Fruit fly (Drosophila melanogaster): ENCODE results near the gene CG11417.

Gene CG11417

dm6 chrX:1370104-1370802 lies 16.4 kb downstream of the CG11417 start, which contains the start of gene ssx (continued):
- peak; percentile 49 for TF ChIP-seq Dip3 (GFP tag; optimal IDR thresholded peaks at IDR 0.05)
- peak; percentile 36 for TF ChIP-seq CG8290 (GFP tag; optimal IDR thresholded peaks at IDR 0.05)
- peak in 1 of 2 experiments; percentile 62 for TF ChIP-seq CG8290 (tag; optimal IDR thresholded peaks at IDR 0.05)
- TF ChIP-seq lmd (GFP tag; IDR thresholded peaks at IDR 0.05): peak; percentile 43; the same call in 1 of the 2 replicates
- TF ChIP-seq Adf1 (GFP tag; IDR thresholded peaks at IDR 0.05): no peak
- TF ChIP-seq CG17359 (tag; optimal IDR thresholded peaks at IDR 0.05): peak; percentile 45
- TF ChIP-seq CG18262 (tag; optimal IDR thresholded peaks at IDR 0.05): peak; percentile 8
- TF ChIP-seq CG13775 (GFP tag; optimal IDR thresholded peaks at IDR 0.05): peak; percentile 25
- no peak for TF ChIP-seq gsb-n (tag; optimal IDR thresholded peaks at IDR 0.05)
- TF ChIP-seq CG12769 (tag; optimal IDR thresholded peaks at IDR 0.05): no peak
- TF ChIP-seq tna (GFP tag; IDR thresholded peaks at IDR 0.05; ENCODE audit: partially characterized antibody): peak; percentile 88; the same call in 1 of the 2 replicates
- peak; percentile 89 for TF ChIP-seq vnd (GFP tag; IDR thresholded peaks at IDR 0.05; ENCODE audit: partially characterized antibody)
- TF ChIP-seq CG11456 (GFP tag; IDR thresholded peaks at IDR 0.05): no peak; the same call in 2 of the 3 replicates
- TF ChIP-seq CG4282 (GFP tag; optimal IDR thresholded peaks at IDR 0.05): peak; percentile 2
- TF ChIP-seq inv (GFP tag; IDR thresholded peaks at IDR 0.05; ENCODE audit: partially characterized antibody): peak; percentile 71
- TF ChIP-seq HmgZ (tag; optimal IDR thresholded peaks at IDR 0.05): peak; percentile 23
- peak; percentile 20 for TF ChIP-seq az2 (GFP tag; optimal IDR thresholded peaks at IDR 0.05)
- peak; percentile 51 for TF ChIP-seq CG4424 (GFP tag; optimal IDR thresholded peaks at IDR 0.05)
- no peak for TF ChIP-seq bowl (GFP tag; IDR thresholded peaks at IDR 0.05)
- 0 out of 3 replicates have a peak, but pooled peaks have one; percentile 32 for TF ChIP-seq CG11695 (GFP tag; IDR thresholded peaks at IDR 0.05)
- TF ChIP-seq pzg (GFP tag; optimal IDR thresholded peaks at IDR 0.05): peak; percentile 62
- TF ChIP-seq gfzf (GFP tag; optimal IDR thresholded peaks at IDR 0.05): peak; percentile 50
- TF ChIP-seq zen2 (GFP tag; IDR thresholded peaks at IDR 0.05; ENCODE audit: partially characterized antibody): peak; percentile 70; the same call in 1 of the 3 replicates
- TF ChIP-seq Myb (GFP tag; optimal IDR thresholded peaks at IDR 0.05): peak; percentile 70
- TF ChIP-seq bsh (GFP tag; optimal IDR thresholded peaks at IDR 0.05): peak in 1 of 2 experiments; percentile 44
- peak; percentile 22 for TF ChIP-seq Hr3 (GFP tag; optimal IDR thresholded peaks at IDR 0.05)
- peak; percentile 38 for TF ChIP-seq zfh2 (GFP tag; optimal IDR thresholded peaks at IDR 0.05)
- 0 out of 2 replicates have a peak, but pooled peaks have one; percentile 17 for TF ChIP-seq ranshi (GFP tag; IDR thresholded peaks at IDR 0.05)
- TF ChIP-seq Drgx (GFP tag; IDR thresholded peaks at IDR 0.05): peak; percentile 64
- TF ChIP-seq bbx (GFP tag; IDR thresholded peaks at IDR 0.05; ENCODE audit: partially characterized antibody): peak; percentile 79
- peak; percentile 23 to 47 for TF ChIP-seq dpn (GFP tag; optimal IDR thresholded peaks at IDR 0.05)
- TF ChIP-seq gsb (GFP tag; IDR thresholded peaks at IDR 0.05): no peak
- TF ChIP-seq dimm (GFP tag; IDR thresholded peaks at IDR 0.05): no peak
- 0 out of 2 replicates have a peak, but pooled peaks have one; percentile 46 for TF ChIP-seq CG5953 (GFP tag; IDR thresholded peaks at IDR 0.05)
- TF ChIP-seq Mes4 (GFP tag; optimal IDR thresholded peaks at IDR 0.05): peak; percentile 53
- peak; percentile 4 for TF ChIP-seq CG10654 (GFP tag; optimal IDR thresholded peaks at IDR 0.05)
- peak; percentile 65 for TF ChIP-seq shn (GFP tag; optimal IDR thresholded peaks at IDR 0.05)
- TF ChIP-seq Hr39 (optimal IDR thresholded peaks at IDR 0.05): no peak
- peak; percentile 47; the same call in 1 of the 2 replicates for TF ChIP-seq seq (GFP tag; IDR thresholded peaks at IDR 0.05)
- no peak for TF ChIP-seq slou (GFP tag; optimal IDR thresholded peaks at IDR 0.05)
- peak; percentile 85 for TF ChIP-seq Bgb (GFP tag; IDR thresholded peaks at IDR 0.05; ENCODE audit: partially characterized antibody)
- peak; percentile 36 for TF ChIP-seq HLH54F (GFP tag; optimal IDR thresholded peaks at IDR 0.05)
- no peak for TF ChIP-seq run (tag; optimal IDR thresholded peaks at IDR 0.05)
- TF ChIP-seq CG12659 (GFP tag; optimal IDR thresholded peaks at IDR 0.05): peak; percentile 70
- TF ChIP-seq CG13123 (GFP tag; optimal IDR thresholded peaks at IDR 0.05): no peak
- peak in 1 of 2 experiments; percentile 32 for TF ChIP-seq Hr51 (GFP tag; optimal IDR thresholded peaks at IDR 0.05)
- TF ChIP-seq Blimp-1 (GFP tag; optimal IDR thresholded peaks at IDR 0.05): no peak
- peak; percentile 58 for TF ChIP-seq CG15601 (tag; optimal IDR thresholded peaks at IDR 0.05)
- peak; percentile 43; the same call in 1 of the 2 replicates for TF ChIP-seq CG2129 (GFP tag; IDR thresholded peaks at IDR 0.05; ENCODE audit: partially characterized antibody)
